Worm (Caenorhabditis elegans) whole organism, early embryonic: Measurements from ENCODE around the gene sgn-1.

ENCODE experiments used
- B0310.2 ChIP-seq: sonication (generic microtip); optimal IDR thresholded peaks from 2 replicates; lab custom pipeline; 2016; ENCODE audit warnings: mild to moderate bottlenecking, missing genetic modification characterization, missing compliant biosample characterization
- F13C5.2 ChIP-seq: sonication (generic microtip); optimal IDR thresholded peaks from 2 replicates; lab custom pipeline; 2017; ENCODE audit warnings: mild to moderate bottlenecking, missing genetic modification characterization, inconsistent platforms, missing compliant biosample characterization
- aly-1 ChIP-seq: sonication (generic microtip); optimal IDR thresholded peaks from 2 replicates; lab custom pipeline; 2016; ENCODE audit warnings: missing genetic modification characterization, missing compliant biosample characterization
- ama-1 ChIP-seq: fragments of 150-350 bp; optimal IDR thresholded peaks from 2 replicates; lab custom pipeline; 2014
- ceh-13 ChIP-seq: fragments of 200-800 bp; sonication (Bioruptor generic); optimal IDR thresholded peaks from 2 replicates; lab custom pipeline; 2018; ENCODE audit warnings: mild to moderate bottlenecking, missing genetic modification characterization, missing compliant biosample characterization
- ceh-36 ChIP-seq: sonication (generic microtip); optimal IDR thresholded peaks from 2 replicates; lab custom pipeline; 2016; ENCODE audit warnings: missing genetic modification characterization, inconsistent platforms, missing compliant biosample characterization
- ets-7 ChIP-seq: sonication (generic microtip); optimal IDR thresholded peaks from 2 replicates; lab custom pipeline; 2016; ENCODE audit warnings: missing genotype, missing genetic modification characterization, missing compliant biosample characterization
- flt-1 ChIP-seq: fragments of 200-800 bp; sonication (Bioruptor generic); IDR thresholded peaks from 2 replicates; pipeline ENCODE4 v1.3.6; 2022; ENCODE audit warnings: missing genetic modification characterization, missing compliant biosample characterization
- hmbx-1 ChIP-seq: sonication (generic microtip); optimal IDR thresholded peaks from 2 replicates; lab custom pipeline; 2016; ENCODE audit warnings: mild to moderate bottlenecking, missing genetic modification characterization, missing compliant biosample characterization
- hmg-4 ChIP-seq: fragments of 200-800 bp; sonication (Bioruptor generic); optimal IDR thresholded peaks from 2 replicates; lab custom pipeline; 2018; ENCODE audit warnings: mild to moderate bottlenecking, missing genetic modification characterization, missing compliant biosample characterization
- hnd-1 ChIP-seq: sonication (generic microtip); optimal IDR thresholded peaks from 2 replicates; lab custom pipeline; 2016; ENCODE audit warnings: missing genetic modification characterization, missing compliant biosample characterization
- scrt-1 ChIP-seq: fragments of 200-800 bp; sonication (Bioruptor generic); IDR thresholded peaks from 2 replicates; pipeline ENCODE4 v1.3.6; 2022; ENCODE audit warnings: missing genetic modification characterization, missing compliant biosample characterization
- tra-4 ChIP-seq: sonication (generic microtip); optimal IDR thresholded peaks from 2 replicates; lab custom pipeline; 2017; ENCODE audit warnings: missing genetic modification characterization, missing compliant biosample characterization

DNA sequence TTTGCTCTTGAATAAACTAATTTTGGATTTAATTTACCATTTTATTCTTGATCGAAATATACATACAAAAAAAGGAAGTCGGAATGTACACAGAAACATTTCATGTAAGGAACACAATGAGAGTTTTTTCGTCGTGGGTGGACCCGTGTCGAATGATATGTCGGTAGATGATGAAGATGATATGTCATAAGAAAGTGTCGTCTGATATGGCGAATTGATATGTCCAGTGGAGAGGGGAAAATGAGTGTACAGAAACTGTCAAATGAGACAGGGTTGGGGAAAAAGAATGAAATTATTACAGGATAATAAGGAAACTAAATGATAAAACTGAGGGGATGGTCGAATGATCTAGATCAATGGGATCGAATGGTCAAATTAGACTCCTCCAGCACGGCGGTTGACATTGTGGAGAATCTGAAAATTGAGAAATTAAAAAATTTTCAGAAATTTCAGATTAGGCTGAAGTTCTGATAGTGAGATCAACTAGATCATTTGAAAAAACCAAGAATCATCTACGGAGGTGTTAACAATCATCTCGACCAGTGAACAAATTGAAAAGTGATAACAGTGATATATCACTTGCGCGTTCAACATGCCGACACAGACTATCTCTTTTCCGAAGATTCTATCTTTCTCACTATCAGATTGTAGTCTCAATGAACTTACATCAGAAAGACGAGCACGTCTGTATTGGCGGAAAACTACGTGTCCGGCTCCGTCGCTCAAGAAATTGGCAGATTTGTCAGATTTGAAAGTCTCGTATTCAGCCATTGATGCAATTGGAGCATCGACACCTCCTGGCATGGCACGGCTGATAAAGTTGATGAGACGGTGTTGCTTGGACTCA lies 36.9 kb upstream of the sgn-1 start:
- TF ChIP-seq ama-1 (lab: Kevin White, UChicago) (no peak), ets-7 (tag; lab: Kevin White, UChicago) (no peak), flt-1 (no peak), ceh-36 (tag; lab: Kevin White, UChicago) (no peak), scrt-1 (GFP tag; lab: Robert Waterston, UW) (no peak), B0310.2 (no peak), tra-4 (no peak), hnd-1 (tag; lab: Kevin White, UChicago) (no peak), hmg-4 (GFP tag; lab: Kevin White, UChicago) (no peak), F13C5.2 (tag; lab: Kevin White, UChicago) (no peak), hmbx-1 (tag; lab: Kevin White, UChicago) (no peak), aly-1 (tag; lab: Kevin White, UChicago) (no peak), ceh-13 (GFP tag; lab: Kevin White, UChicago) (no peak)
